Worm (Caenorhabditis elegans) whole organism, midembryonic: ENCODE measurements around the gene dph-2.

Experiments used
- cog-1 ChIP-seq: sonication (generic microtip); optimal IDR thresholded peaks from 2 replicates; lab custom pipeline; 2016; ENCODE audit warnings: missing genetic modification characterization, missing compliant biosample characterization
- flt-1 ChIP-seq: fragments of 200-800 bp; sonication (Bioruptor generic); IDR thresholded peaks from 2 replicates; pipeline ENCODE4 v1.3.6; 2022; ENCODE audit warnings: missing genetic modification characterization, missing compliant biosample characterization
- tab-1 ChIP-seq: fragments of 200-800 bp; sonication (Bioruptor generic); IDR thresholded peaks from 2 replicates; pipeline ENCODE4 v1.3.6; 2022; ENCODE audit warnings: missing genetic modification characterization, missing compliant biosample characterization

- TF ChIP-seq flt-1 (no peak), tab-1 (GFP tag; lab: Robert Waterston, UW) (no peak), cog-1 (tag; lab: Kevin White, UChicago) (no peak)
These were observed 47.6 kb upstream of the dph-2 start for ce11 chrII:10761653-10762052.
